Worm (Caenorhabditis elegans): ENCODE results near the gene skr-19.

skr-19 gene

DNA sequence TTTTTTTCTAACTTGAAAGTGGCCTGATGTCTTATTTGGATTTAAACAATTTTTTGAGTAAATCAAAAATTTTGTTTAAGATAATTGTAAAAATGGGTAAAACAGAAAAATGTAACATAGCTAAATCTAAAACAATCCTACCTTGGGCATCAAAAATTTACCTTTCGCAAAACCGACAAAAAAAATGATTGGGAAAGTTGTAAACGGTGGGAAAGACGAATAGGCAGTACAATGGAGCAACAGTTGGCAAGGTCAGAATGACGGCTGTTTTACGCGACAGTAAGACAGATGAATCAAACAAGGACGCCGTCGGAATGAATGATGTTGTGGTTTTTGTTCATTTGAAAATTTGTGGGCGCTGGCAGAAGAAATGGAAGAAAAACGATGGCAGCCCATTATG lies 50.1 kb downstream of the skr-19 start:
- TF ChIP-seq klf-2 (GFP tag; conservative IDR thresholded peaks at IDR 0.05) (no peak), med-1 (GFP tag; optimal IDR thresholded peaks at IDR 0.05; ENCODE audit: insufficient read depth) (no peak), cog-1 (tag; optimal IDR thresholded peaks at IDR 0.05) (no peak), T22C8.4 (GFP tag; IDR thresholded peaks at IDR 0.05) (no peak), flt-1 (GFP tag; IDR thresholded peaks at IDR 0.05) (no peak), tab-1 (GFP tag; IDR thresholded peaks at IDR 0.05) (no peak), ztf-29 (GFP tag; IDR thresholded peaks at IDR 0.05) (no peak), ztf-23 (GFP tag; IDR thresholded peaks at IDR 0.05) (no peak), ref-1 (GFP tag; conservative IDR thresholded peaks at IDR 0.05) (no peak)

Measured in whole organism, midembryonic.